Fruit fly (Drosophila melanogaster) whole organism, embryonic: Measurements from ENCODE around the gene Tm1.
A peak's percentile ranks its signal among the peaks of the same experiment; 100 is the strongest.

ENCODE experiments used
- B-H1 ChIP-seq: fragments of 200-800 bp; sonication (Bioruptor generic); IDR thresholded peaks from 3 replicates; pipeline ENCODE4 v1.3.6; 2022; ENCODE audit warnings: missing biosample characterization, missing genetic modification characterization
- Bgb ChIP-seq: fragments of 200-800 bp; sonication (Bioruptor generic); IDR thresholded peaks from 2 replicates; pipeline ENCODE4 v1.3.6; 2022; ENCODE audit warnings: missing biosample characterization, missing genetic modification characterization; ENCODE audit not compliant: partially characterized antibody
- CG10267 ChIP-seq: fragments of 200-800 bp; sonication (Bioruptor generic); optimal IDR thresholded peaks from 2 replicates; lab custom pipeline; 2018; ENCODE audit warnings: missing biosample characterization, mild to moderate bottlenecking, missing genetic modification characterization, moderate library complexity
- CG11093 ChIP-seq: fragments of 200-800 bp; sonication (Bioruptor generic); IDR thresholded peaks from 3 replicates; pipeline ENCODE4 v1.3.6; 2022; ENCODE audit warnings: missing biosample characterization, missing genetic modification characterization
- CG12659 ChIP-seq: fragments of 200-800 bp; sonication (Bioruptor generic); optimal IDR thresholded peaks from 3 replicates; lab custom pipeline; 2017; ENCODE audit warnings: mild to moderate bottlenecking, missing biosample characterization, missing genetic modification reagents, missing genetic modification characterization
- CG13287 ChIP-seq: fragments of 200-800 bp; sonication (Bioruptor generic); IDR thresholded peaks from 2 replicates; pipeline ENCODE4 v1.3.6; 2022; ENCODE audit warnings: missing biosample characterization, missing genetic modification characterization; ENCODE audit not compliant: partially characterized antibody
- CG13424 ChIP-seq: fragments of 200-800 bp; sonication (Bioruptor generic); optimal IDR thresholded peaks from 2 replicates; lab custom pipeline; 2019; ENCODE audit warnings: missing biosample characterization, mild to moderate bottlenecking, missing genetic modification characterization, moderate library complexity
- CG15601 ChIP-seq: fragments of 200-800 bp; sonication (Bioruptor generic); optimal IDR thresholded peaks from 3 replicates; lab custom pipeline; 2019; ENCODE audit warnings: missing biosample characterization, mild to moderate bottlenecking, missing genetic modification characterization, moderate library complexity
- CG17359 ChIP-seq: fragments of 200-800 bp; sonication (Bioruptor generic); optimal IDR thresholded peaks from 3 replicates; lab custom pipeline; 2018; ENCODE audit warnings: missing biosample characterization, mild to moderate bottlenecking, missing genetic modification characterization, moderate library complexity
- CG17568 ChIP-seq: fragments of 200-800 bp; sonication (Bioruptor generic); optimal IDR thresholded peaks from 2 replicates; lab custom pipeline; 2018; ENCODE audit warnings: missing biosample characterization, mild to moderate bottlenecking, missing genetic modification characterization, moderate library complexity
- CG17829 ChIP-seq: fragments of 200-800 bp; optimal IDR thresholded peaks from 2 replicates; lab custom pipeline; 2019; ENCODE audit warnings: missing biosample characterization, mild to moderate bottlenecking, missing genetic modification characterization, moderate library complexity
- CG18262 ChIP-seq: fragments of 200-800 bp; optimal IDR thresholded peaks from 3 replicates; lab custom pipeline; 2019; ENCODE audit warnings: missing biosample characterization, mild to moderate bottlenecking, missing genetic modification characterization, moderate library complexity
- CG2129 ChIP-seq: fragments of 200-800 bp; sonication (Bioruptor generic); IDR thresholded peaks from 2 replicates; pipeline ENCODE4 v1.3.6; 2022; ENCODE audit warnings: missing biosample characterization, missing genetic modification characterization; ENCODE audit not compliant: partially characterized antibody
- CG2712 ChIP-seq: fragments of 200-800 bp; optimal IDR thresholded peaks from 3 replicates; lab custom pipeline; 2019; ENCODE audit warnings: missing biosample characterization, mild to moderate bottlenecking, missing genetic modification characterization, moderate library complexity
- CG2875 ChIP-seq: fragments of 200-800 bp; sonication (Bioruptor generic); optimal IDR thresholded peaks from 2 replicates; lab custom pipeline; 2017; ENCODE audit warnings: missing biosample characterization, mild to moderate bottlenecking, missing genetic modification characterization, missing genetic modification reagents
- CG3163 ChIP-seq: fragments of 200-800 bp; sonication (Bioruptor generic); optimal IDR thresholded peaks from 3 replicates; lab custom pipeline; 2016; ENCODE audit warnings: missing biosample characterization, missing genetic modification characterization
- CG6175 ChIP-seq: fragments of 200-800 bp; sonication (Bioruptor generic); IDR thresholded peaks from 3 replicates; pipeline ENCODE4 v1.3.6; 2022; ENCODE audit warnings: missing biosample characterization, missing genetic modification characterization
- CG7357 ChIP-seq: fragments of 200-800 bp; sonication (Bioruptor generic); IDR thresholded peaks from 3 replicates; pipeline ENCODE4 v1.3.6; 2022; ENCODE audit warnings: missing biosample characterization, missing genetic modification characterization
- CG7372 ChIP-seq: fragments of 200-800 bp; sonication (Bioruptor generic); IDR thresholded peaks from 2 replicates; pipeline ENCODE4 v1.3.6; 2022; ENCODE audit warnings: missing biosample characterization, missing genetic modification characterization
- CG7556 ChIP-seq: fragments of 200-800 bp; sonication (Bioruptor generic); optimal IDR thresholded peaks from 2 replicates; lab custom pipeline; 2017; ENCODE audit warnings: missing biosample characterization, mild to moderate bottlenecking, missing genetic modification characterization
- CG9437 ChIP-seq: fragments of 200-800 bp; sonication (Bioruptor generic); optimal IDR thresholded peaks from 2 replicates; lab custom pipeline; 2018; ENCODE audit warnings: missing biosample characterization, mild to moderate bottlenecking, missing genetic modification characterization
- Dp ChIP-seq: fragments of 200-800 bp; sonication (Bioruptor generic); optimal IDR thresholded peaks from 2 replicates; lab custom pipeline; 2018; ENCODE audit warnings: missing biosample characterization, mild to moderate bottlenecking, missing genetic modification characterization, moderate library complexity
- E2f2 ChIP-seq: fragments of 200-800 bp; sonication (Bioruptor generic); IDR thresholded peaks from 2 replicates; pipeline ENCODE4 v1.3.6; 2022; ENCODE audit warnings: missing biosample characterization, missing genetic modification characterization
- Ets65A ChIP-seq: fragments of 200-800 bp; sonication (Bioruptor generic); peaks from one replicate; lab custom pipeline; 2016; ENCODE audit warnings: missing biosample characterization, missing genetic modification characterization
- HLH3B ChIP-seq: fragments of 200-800 bp; sonication (Bioruptor generic); IDR thresholded peaks from 2 replicates; pipeline ENCODE4 v1.3.6; 2022; ENCODE audit warnings: missing biosample characterization, missing genetic modification characterization
- Med ChIP-seq: fragments of 200-800 bp; sonication (Bioruptor generic); peaks from one replicate; lab custom pipeline; 2016; ENCODE audit warnings: missing biosample characterization, missing genetic modification characterization, mild to moderate bottlenecking, inconsistent platforms, moderate library complexity
- Six4 ChIP-seq: fragments of 200-800 bp; sonication (Bioruptor generic); optimal IDR thresholded peaks from 2 replicates; lab custom pipeline; 2016; ENCODE audit warnings: missing biosample characterization, missing genetic modification characterization
- bsh ChIP-seq, 2 experiments: fragments of 200-800 bp; sonication (Bioruptor generic); optimal IDR thresholded peaks; 2 replicates each; lab custom pipeline; 2017 to 2018; ENCODE audit warnings: mild to moderate bottlenecking in 2 of 2, missing biosample characterization in 2 of 2, missing genetic modification characterization in 2 of 2, moderate library complexity in 1 of 2
- ci ChIP-seq: fragments of 200-800 bp; sonication (Bioruptor generic); IDR thresholded peaks from 3 replicates; pipeline ENCODE4 v1.3.6; 2022; ENCODE audit warnings: missing biosample characterization, missing genetic modification characterization
- dmrt11E ChIP-seq: fragments of 200-800 bp; sonication (Bioruptor generic); optimal IDR thresholded peaks from 3 replicates; lab custom pipeline; 2018; ENCODE audit warnings: missing biosample characterization, mild to moderate bottlenecking, missing genetic modification characterization, moderate library complexity
- dpn ChIP-seq, 2 experiments: fragments of 200-800 bp; sonication (Bioruptor generic); optimal IDR thresholded peaks; 3 replicates each; lab custom pipeline; 2016; ENCODE audit warnings: missing biosample characterization in 2 of 2, missing genetic modification characterization in 2 of 2
- exex ChIP-seq: fragments of 200-800 bp; sonication (Bioruptor generic); optimal IDR thresholded peaks from 4 replicates; lab custom pipeline; 2018; ENCODE audit warnings: missing biosample characterization, mild to moderate bottlenecking, missing genetic modification characterization, moderate library complexity
- gcm ChIP-seq: fragments of 200-800 bp; sonication (Bioruptor generic); optimal IDR thresholded peaks from 2 replicates; lab custom pipeline; 2019; ENCODE audit warnings: missing biosample characterization, mild to moderate bottlenecking, missing genetic modification characterization, moderate library complexity
- grau ChIP-seq: fragments of 200-800 bp; optimal IDR thresholded peaks from 3 replicates; lab custom pipeline; 2019; ENCODE audit warnings: missing biosample characterization, mild to moderate bottlenecking, missing genetic modification characterization, moderate library complexity
- gsb-n ChIP-seq: fragments of 200-800 bp; sonication (Bioruptor generic); optimal IDR thresholded peaks from 3 replicates; lab custom pipeline; 2018; ENCODE audit warnings: missing biosample characterization, mild to moderate bottlenecking, missing genetic modification characterization
- kni ChIP-seq: fragments of 200-800 bp; sonication (Bioruptor generic); optimal IDR thresholded peaks from 3 replicates; lab custom pipeline; 2017; ENCODE audit warnings: mild to moderate bottlenecking, missing biosample characterization, missing genetic modification reagents, missing genetic modification characterization
- lilli ChIP-seq: fragments of 200-800 bp; sonication (Bioruptor generic); optimal IDR thresholded peaks from 3 replicates; lab custom pipeline; 2016; ENCODE audit warnings: missing biosample characterization, missing genetic modification characterization
- pho ChIP-seq: fragments of 200-800 bp; sonication (Bioruptor generic); optimal IDR thresholded peaks from 2 replicates; lab custom pipeline; 2016; ENCODE audit warnings: missing biosample characterization, missing genetic modification characterization
- phol ChIP-seq: fragments of 200-800 bp; sonication (Bioruptor generic); optimal IDR thresholded peaks from 3 replicates; lab custom pipeline; 2018; ENCODE audit warnings: missing biosample characterization, mild to moderate bottlenecking, missing genetic modification characterization, moderate library complexity
- ranshi ChIP-seq: fragments of 200-800 bp; sonication (Bioruptor generic); IDR thresholded peaks from 2 replicates; pipeline ENCODE4 v1.3.6; 2022; ENCODE audit warnings: missing biosample characterization, missing genetic modification characterization
- sd ChIP-seq: fragments of 200-800 bp; sonication (Bioruptor generic); optimal IDR thresholded peaks from 3 replicates; lab custom pipeline; 2018; ENCODE audit warnings: missing biosample characterization, mild to moderate bottlenecking, missing genetic modification characterization, moderate library complexity
- sens ChIP-seq: fragments of 200-800 bp; sonication (Bioruptor generic); peaks from one replicate; lab custom pipeline; 2016; ENCODE audit warnings: missing biosample characterization, missing genetic modification characterization
- sna ChIP-seq: fragments of 200-800 bp; sonication (Bioruptor generic); IDR thresholded peaks from 2 replicates; pipeline ENCODE4 v1.3.6; 2022; ENCODE audit warnings: missing biosample characterization, missing genetic modification characterization; ENCODE audit not compliant: partially characterized antibody
- sug ChIP-seq: fragments of 200-800 bp; optimal IDR thresholded peaks from 2 replicates; lab custom pipeline; 2019; ENCODE audit warnings: missing biosample characterization, mild to moderate bottlenecking, missing genetic modification characterization, moderate library complexity
- tup ChIP-seq: fragments of 200-800 bp; sonication (Bioruptor generic); optimal IDR thresholded peaks from 2 replicates; lab custom pipeline; 2016; ENCODE audit warnings: missing biosample characterization, mild to moderate bottlenecking, missing genetic modification characterization, moderate library complexity
- unpg ChIP-seq: fragments of 200-800 bp; sonication (Bioruptor generic); optimal IDR thresholded peaks from 3 replicates; lab custom pipeline; 2018; ENCODE audit warnings: missing biosample characterization, mild to moderate bottlenecking, missing genetic modification characterization, moderate library complexity
- vvl ChIP-seq: fragments of 200-800 bp; sonication (Bioruptor generic); IDR thresholded peaks from 2 replicates; pipeline ENCODE4 v1.3.6; 2022; ENCODE audit warnings: missing biosample characterization, missing genetic modification characterization
- zf30C ChIP-seq: fragments of 200-800 bp; sonication (Bioruptor generic); optimal IDR thresholded peaks from 3 replicates; lab custom pipeline; 2018; ENCODE audit warnings: missing biosample characterization, mild to moderate bottlenecking, missing genetic modification characterization

The Tm1 gene

dm6 chr3R:15340052-15340732, 62.2 kb downstream of the Tm1 start, which contains the start of gene SerRS-m:
TSS of gene SerRS-m (plus strand) at chr3R:15340667.
- TF ChIP-seq pho (GFP tag; lab: Kevin White, UChicago): peak; percentile 1
- no peak for TF ChIP-seq CG6175 (GFP tag; lab: Robert Waterston, UW)
- peak; percentile 11 for TF ChIP-seq lilli
- TF ChIP-seq HLH3B (GFP tag; lab: Robert Waterston, UW): 0 out of 2 replicates have a peak, but pooled peaks have one; percentile 18
- TF ChIP-seq CG13287 (GFP tag; lab: Robert Waterston, UW): peak; percentile 33
- no peak for TF ChIP-seq tup (GFP tag; lab: Kevin White, UChicago)
- peak; percentile 19 for TF ChIP-seq CG17359 (tag; lab: Kevin White, UChicago)
- peak; percentile 17 for TF ChIP-seq Six4 (GFP tag; lab: Kevin White, UChicago)
- peak; percentile 39 for TF ChIP-seq CG2712 (tag; lab: Kevin White, UChicago)
- TF ChIP-seq CG9437 (GFP tag; lab: Kevin White, UChicago): peak; percentile 99
- no peak for TF ChIP-seq vvl (GFP tag; lab: Robert Waterston, UW)
- TF ChIP-seq Ets65A (GFP tag; lab: Kevin White, UChicago): peak; percentile 34
- TF ChIP-seq sens (GFP tag; lab: Kevin White, UChicago): peak; percentile 83
- peak; percentile 17 for TF ChIP-seq CG10267
- peak in 1 of 2 experiments; percentile 62 for TF ChIP-seq bsh (GFP tag; optimal IDR thresholded peaks at IDR 0.05; lab: Kevin White, UChicago)
- TF ChIP-seq unpg (GFP tag; lab: Kevin White, UChicago): peak; percentile 34
- TF ChIP-seq CG7357 (GFP tag; lab: Robert Waterston, UW): 0 out of 3 replicates have a peak, but pooled peaks have one; percentile 6
- TF ChIP-seq sd (tag; lab: Kevin White, UChicago): peak; percentile 33
- peak; percentile 12 for TF ChIP-seq sug
- 0 out of 2 replicates have a peak, but pooled peaks have one; percentile 6 for TF ChIP-seq Bgb (GFP tag; lab: Robert Waterston, UW)
- no peak for TF ChIP-seq CG7372 (GFP tag; lab: Robert Waterston, UW)
- peak; percentile 35 for TF ChIP-seq E2f2 (GFP tag; lab: Robert Waterston, UW)
- peak in 1 of 2 experiments; percentile 7 for TF ChIP-seq dpn (GFP tag; optimal IDR thresholded peaks at IDR 0.05; lab: Kevin White, UChicago)
- TF ChIP-seq Dp (GFP tag; lab: Kevin White, UChicago): peak; percentile 25
- TF ChIP-seq ranshi (GFP tag; lab: Robert Waterston, UW): no peak
- no peak for TF ChIP-seq CG3163 (GFP tag; lab: Kevin White, UChicago)
- no peak for TF ChIP-seq CG11093 (GFP tag; lab: Robert Waterston, UW)
- TF ChIP-seq Med (GFP tag; lab: Kevin White, UChicago): peak; percentile 75
- peak; percentile 3 for TF ChIP-seq CG12659 (GFP tag; lab: Kevin White, UChicago)
- TF ChIP-seq CG17829: peak; percentile 15
- 0 out of 2 replicates have a peak, but pooled peaks have one; percentile 25 for TF ChIP-seq sna (GFP tag; lab: Robert Waterston, UW)
- TF ChIP-seq dmrt11E: peak; percentile 3
- peak; percentile 17 for TF ChIP-seq kni (GFP tag; lab: Kevin White, UChicago)
- 0 out of 3 replicates have a peak, but pooled peaks have one; percentile 19 for TF ChIP-seq ci (GFP tag; lab: Robert Waterston, UW)
- TF ChIP-seq CG13424 (tag; lab: Kevin White, UChicago): peak; percentile 15
- TF ChIP-seq CG18262 (tag; lab: Kevin White, UChicago): peak; percentile 14
- peak; percentile 28 for TF ChIP-seq gsb-n (tag; lab: Kevin White, UChicago)
- peak; percentile 32 for TF ChIP-seq phol (tag; lab: Kevin White, UChicago)
- TF ChIP-seq zf30C (GFP tag; lab: Kevin White, UChicago): peak; percentile 11
- peak; percentile 33 for TF ChIP-seq CG15601 (tag; lab: Kevin White, UChicago)
- TF ChIP-seq exex (tag; lab: Kevin White, UChicago): peak; percentile 0
- TF ChIP-seq grau (tag; lab: Kevin White, UChicago): peak; percentile 13
- TF ChIP-seq CG7556 (GFP tag; lab: Kevin White, UChicago): peak; percentile 22
- peak; percentile 26 for TF ChIP-seq CG2875 (GFP tag; lab: Kevin White, UChicago)
- no peak for TF ChIP-seq CG2129 (GFP tag; lab: Robert Waterston, UW)
- peak; percentile 29 for TF ChIP-seq gcm
- TF ChIP-seq B-H1: no peak
- TF ChIP-seq CG17568 (GFP tag; lab: Kevin White, UChicago): no peak
